Worm (Caenorhabditis elegans): ENCODE measurements around the gene F54F7.10.

DNA sequence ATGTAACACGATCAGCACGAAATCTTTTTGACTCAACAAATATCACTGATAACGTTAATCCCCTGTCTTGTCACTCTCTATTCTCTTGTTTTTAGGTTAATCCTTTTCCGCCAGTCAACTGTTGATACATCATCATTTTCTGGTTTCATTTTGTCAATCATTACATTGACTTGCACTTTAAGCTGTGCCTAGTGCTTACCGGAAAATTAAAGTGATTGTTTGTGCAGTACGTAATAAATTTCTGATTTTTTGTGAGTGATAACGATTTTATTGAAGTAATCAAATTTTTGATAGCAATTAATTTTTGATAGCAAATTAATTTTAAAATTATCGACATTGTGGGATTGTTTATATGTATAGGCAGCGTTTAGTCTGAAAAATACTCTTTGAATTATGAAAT, 45.8 kb downstream of the F54F7.10 start:
- TF ChIP-seq flt-1 (GFP tag; IDR thresholded peaks at IDR 0.05) (no peak), B0310.2 (tag; optimal IDR thresholded peaks at IDR 0.05) (no peak), tbx-11 (GFP tag; IDR thresholded peaks at IDR 0.05) (no peak)

All from whole organism, early embryonic.